Fruit fly (Drosophila melanogaster) whole organism, prepupa: ENCODE results near the gene CG16734.

Source experiments
- CG6854 ChIP-seq: fragments of 200-800 bp; sonication (Bioruptor generic); optimal IDR thresholded peaks from 2 replicates; lab custom pipeline; 2017; ENCODE audit warnings: missing biosample characterization, mild to moderate bottlenecking, missing genetic modification characterization
- CG7368 ChIP-seq: fragments of 200-800 bp; sonication (Bioruptor generic); optimal IDR thresholded peaks from 3 replicates; lab custom pipeline; 2016; ENCODE audit warnings: missing biosample characterization, missing genetic modification characterization
- OdsH ChIP-seq: fragments of 200-800 bp; sonication (Bioruptor generic); optimal IDR thresholded peaks from 3 replicates; lab custom pipeline; 2016; ENCODE audit warnings: missing biosample characterization, missing genetic modification characterization

- no peak for TF ChIP-seq CG7368 (GFP tag; lab: Kevin White, UChicago)
- no peak for TF ChIP-seq CG6854 (GFP tag; lab: Kevin White, UChicago)
- TF ChIP-seq OdsH (GFP tag; lab: Kevin White, UChicago): no peak
These were observed 22.5 kb upstream of the CG16734 start for dm6 chr3R:9232346-9232745.
